Worm (Caenorhabditis elegans): ENCODE results near the gene R08C7.8.

DNA sequence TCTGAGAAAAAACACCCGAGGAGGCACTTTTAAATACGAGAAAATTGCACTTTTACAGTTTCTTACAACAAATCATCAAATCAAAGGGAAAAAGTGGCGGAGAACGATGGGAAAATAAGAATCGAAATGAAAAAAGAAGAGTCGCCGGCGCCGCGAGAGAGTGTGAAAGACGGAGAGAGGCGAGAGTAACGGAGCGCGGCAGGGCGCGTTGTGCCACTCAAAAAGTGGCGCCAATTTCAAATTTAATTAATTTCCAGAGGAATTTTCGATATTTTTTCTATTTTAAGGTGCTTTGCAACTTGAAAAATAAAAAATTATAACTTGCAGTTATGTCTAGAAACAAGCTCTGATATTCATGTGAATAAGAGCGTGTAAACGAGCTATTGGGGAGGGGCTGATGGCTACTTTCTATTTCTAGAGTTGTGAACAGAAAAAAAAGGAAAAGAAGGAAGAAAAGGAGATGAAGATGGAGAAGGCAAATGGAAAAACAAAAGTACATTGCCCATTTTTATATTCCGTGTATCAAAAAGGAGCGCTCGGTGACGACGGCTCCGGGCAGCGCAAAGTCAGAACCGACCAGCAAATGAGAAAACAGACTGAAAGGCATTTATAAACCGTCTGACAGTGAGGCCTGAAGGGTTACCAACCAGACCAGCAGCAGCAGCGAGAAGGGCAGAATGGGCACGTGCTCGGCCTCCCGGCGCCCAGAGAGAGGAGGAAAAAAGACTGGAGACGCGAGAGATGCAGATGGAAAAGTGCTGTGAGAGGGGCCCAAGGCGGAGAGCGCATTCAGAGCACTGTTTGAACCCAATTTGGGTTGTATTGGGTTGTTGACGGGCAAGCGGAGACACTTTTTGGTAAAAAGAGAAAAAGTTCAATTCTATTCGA lies 36.8 kb upstream of the R08C7.8 start:
- TF ChIP-seq nfya-1 (tag; optimal IDR thresholded peaks at IDR 0.05; ENCODE audit: borderline replicate concordance, insufficient read depth) = no peak
- no peak for TF ChIP-seq rcor-1 (GFP tag; IDR thresholded peaks at IDR 0.05)
- TF ChIP-seq hsf-1 (GFP tag; IDR thresholded peaks at IDR 0.05) = no peak
- TF ChIP-seq zim-3 (tag; optimal IDR thresholded peaks at IDR 0.05) = peak; percentile 25
- no peak for TF ChIP-seq snpc-4 (GFP tag; optimal IDR thresholded peaks at IDR 0.05)
- peak in 1 of 4 experiments; percentile 11 for TF ChIP-seq snpc-4 (tag; optimal IDR thresholded peaks at IDR 0.05)
- TF ChIP-seq F22D6.2 (tag; optimal IDR thresholded peaks at IDR 0.05) = no peak
- TF ChIP-seq K11D2.4 (GFP tag; IDR thresholded peaks at IDR 0.05) = peak; percentile 55; the same call in 1 of the 2 replicates
- no peak for TF ChIP-seq unc-130 (GFP tag; optimal IDR thresholded peaks at IDR 0.05)
- no peak for TF ChIP-seq let-607 (tag; optimal IDR thresholded peaks at IDR 0.05)
- peak; percentile 63 for TF ChIP-seq nfyb-1 (GFP tag; IDR thresholded peaks at IDR 0.05)
- TF ChIP-seq snpc-1.1 (tag; optimal IDR thresholded peaks at IDR 0.05; ENCODE audit: insufficient read depth) = no peak
- no peak; the same call in 1 of the 2 replicates for TF ChIP-seq Y95B8A.8 (GFP tag; IDR thresholded peaks at IDR 0.05)

Measured in whole organism, young adult.